Worm (Caenorhabditis elegans): ENCODE results near the gene nmat-1.

ce11 chrX:11965163-11965562, 52.7 kb downstream of the nmat-1 start:
- TF ChIP-seq hmg-4 (GFP tag; optimal IDR thresholded peaks at IDR 0.05) (no peak), pes-1 (GFP tag; IDR thresholded peaks at IDR 0.05) (no peak), tra-4 (tag; optimal IDR thresholded peaks at IDR 0.05) (no peak), ama-1 (optimal IDR thresholded peaks at IDR 0.05) (no peak), flt-1 (GFP tag; IDR thresholded peaks at IDR 0.05) (no peak), aly-1 (tag; optimal IDR thresholded peaks at IDR 0.05) (no peak), ceh-13 (GFP tag; optimal IDR thresholded peaks at IDR 0.05) (no peak), tbx-37 (GFP tag; conservative IDR thresholded peaks at IDR 0.05) (no peak), hmbx-1 (tag; optimal IDR thresholded peaks at IDR 0.05) (no peak), sea-1 (GFP tag; conservative IDR thresholded peaks at IDR 0.05) (no peak), F13C5.2 (tag; optimal IDR thresholded peaks at IDR 0.05) (no peak), ceh-36 (tag; optimal IDR thresholded peaks at IDR 0.05) (no peak)
